Worm (Caenorhabditis elegans): ENCODE results near the gene ets-5.

Gene ets-5

DNA sequence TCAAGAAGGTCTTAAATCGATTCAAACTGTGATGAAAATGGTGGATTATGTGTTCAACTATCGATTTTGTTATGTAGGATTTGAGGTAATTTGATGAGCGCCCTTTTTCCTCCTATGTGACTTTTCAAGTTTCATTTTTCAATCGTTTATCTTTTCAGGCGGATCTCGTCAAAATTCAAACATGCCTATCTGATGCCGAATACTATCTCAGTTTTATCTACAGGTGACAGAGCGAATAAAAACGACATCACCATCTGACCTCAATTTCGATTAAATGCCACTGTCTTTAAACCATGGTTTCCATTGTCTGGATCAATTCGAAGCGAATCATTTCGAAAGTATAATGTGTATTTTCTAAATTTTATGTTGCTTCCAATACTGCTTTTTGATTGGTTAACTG is 22.6 kb downstream of the ets-5 start:
- TF ChIP-seq klf-2 (GFP tag; conservative IDR thresholded peaks at IDR 0.05) = no peak
- TF ChIP-seq T22C8.4 (GFP tag; IDR thresholded peaks at IDR 0.05) = no peak
- TF ChIP-seq cog-1 (tag; optimal IDR thresholded peaks at IDR 0.05) = no peak
- no peak for TF ChIP-seq med-1 (GFP tag; optimal IDR thresholded peaks at IDR 0.05; ENCODE audit: insufficient read depth)
- no peak for TF ChIP-seq tab-1 (GFP tag; IDR thresholded peaks at IDR 0.05)
- TF ChIP-seq ztf-23 (GFP tag; IDR thresholded peaks at IDR 0.05) = no peak
- TF ChIP-seq ref-1 (GFP tag; conservative IDR thresholded peaks at IDR 0.05) = no peak
- no peak for TF ChIP-seq flt-1 (GFP tag; IDR thresholded peaks at IDR 0.05)

DNA sequence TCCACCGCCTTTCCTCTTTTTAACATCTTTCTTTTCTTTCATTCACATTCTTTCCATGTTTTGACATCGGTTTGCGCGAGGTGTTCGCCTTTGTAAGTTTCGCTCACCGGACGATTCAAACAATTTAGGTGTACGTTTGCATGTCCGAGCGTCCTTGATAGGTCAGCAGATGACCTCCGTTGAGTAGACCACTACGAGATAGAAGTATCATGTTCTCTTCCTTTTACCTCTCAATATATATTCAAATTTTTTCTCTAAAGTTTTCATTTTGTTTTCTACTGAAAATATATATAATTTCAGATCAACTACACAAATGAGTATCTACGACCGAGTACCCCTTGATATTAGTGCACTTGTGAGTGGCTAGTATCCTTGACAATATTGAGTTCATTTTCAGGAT is 23.6 kb downstream of the ets-5 start, which contains the start of gene C24H10.3:
TSS of gene C24H10.3 (plus strand) at position 301 of the 400 bp plus-strand sequence.
- no peak for TF ChIP-seq ztf-29 (GFP tag; IDR thresholded peaks at IDR 0.05)
- no peak for TF ChIP-seq tab-1 (GFP tag; IDR thresholded peaks at IDR 0.05)
- TF ChIP-seq cog-1 (tag; optimal IDR thresholded peaks at IDR 0.05) = no peak
- no peak for TF ChIP-seq T22C8.4 (GFP tag; IDR thresholded peaks at IDR 0.05)
- TF ChIP-seq klf-2 (GFP tag; conservative IDR thresholded peaks at IDR 0.05) = no peak
- no peak for TF ChIP-seq med-1 (GFP tag; optimal IDR thresholded peaks at IDR 0.05; ENCODE audit: insufficient read depth)

DNA sequence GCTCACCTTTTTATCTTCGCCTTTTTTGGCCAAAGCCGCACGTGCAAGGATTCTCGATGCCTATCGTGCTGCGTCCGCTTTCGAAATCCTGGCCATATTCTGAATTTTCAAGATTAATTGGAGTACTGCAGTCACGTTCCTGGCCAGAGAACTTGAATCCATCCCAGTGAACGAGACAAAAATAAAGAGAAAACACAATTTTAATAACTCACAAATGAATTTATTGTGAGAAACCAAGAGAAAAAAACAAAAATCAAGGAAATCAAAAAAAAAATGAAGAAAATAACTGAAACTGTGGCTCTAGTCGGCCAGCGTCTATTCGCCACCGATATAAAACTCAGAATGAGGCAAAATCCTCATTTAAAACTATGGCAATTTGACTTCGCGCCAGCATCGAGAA is 25.2 kb downstream of the ets-5 start, which contains the start of gene C24H10.4:
TSS of gene C24H10.4 (minus strand) at position 101 of the 400 bp plus-strand sequence.
- TF ChIP-seq cog-1 (tag; optimal IDR thresholded peaks at IDR 0.05) = no peak
- no peak for TF ChIP-seq ztf-23 (GFP tag; IDR thresholded peaks at IDR 0.05)
- no peak for TF ChIP-seq T22C8.4 (GFP tag; IDR thresholded peaks at IDR 0.05)
- TF ChIP-seq ref-1 (GFP tag; conservative IDR thresholded peaks at IDR 0.05) = no peak
- no peak for TF ChIP-seq klf-2 (GFP tag; conservative IDR thresholded peaks at IDR 0.05)

DNA sequence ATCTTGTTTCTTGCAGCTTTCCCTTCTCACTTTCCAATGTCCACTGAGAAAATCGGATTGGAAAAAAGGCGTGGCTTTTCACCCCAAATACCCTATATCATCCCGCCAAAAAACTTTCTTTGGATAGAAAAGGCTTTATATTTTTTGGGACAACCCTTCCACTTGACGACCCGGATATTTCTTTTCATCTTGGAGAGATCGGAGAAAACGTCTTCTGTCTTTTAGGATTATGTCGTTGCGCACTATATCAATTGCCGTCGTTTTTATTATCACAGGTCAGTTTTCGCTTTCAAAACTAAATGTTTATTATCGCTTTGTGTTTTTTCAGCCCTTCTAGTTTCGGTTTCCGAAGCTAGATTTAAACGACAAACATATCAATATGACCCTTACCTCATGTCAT is 40.4 kb downstream of the ets-5 start, which contains the start of gene Y64H9A.2:
TSS of gene Y64H9A.2 (plus strand) at position 90 of the 400 bp plus-strand sequence.
- TF ChIP-seq klf-2 (GFP tag; conservative IDR thresholded peaks at IDR 0.05) = no peak
- no peak for TF ChIP-seq flt-1 (GFP tag; IDR thresholded peaks at IDR 0.05)
- TF ChIP-seq ztf-23 (GFP tag; IDR thresholded peaks at IDR 0.05) = no peak
- TF ChIP-seq ref-1 (GFP tag; conservative IDR thresholded peaks at IDR 0.05) = no peak
- TF ChIP-seq tab-1 (GFP tag; IDR thresholded peaks at IDR 0.05) = no peak
- no peak for TF ChIP-seq T22C8.4 (GFP tag; IDR thresholded peaks at IDR 0.05)
- no peak for TF ChIP-seq ztf-29 (GFP tag; IDR thresholded peaks at IDR 0.05)

DNA sequence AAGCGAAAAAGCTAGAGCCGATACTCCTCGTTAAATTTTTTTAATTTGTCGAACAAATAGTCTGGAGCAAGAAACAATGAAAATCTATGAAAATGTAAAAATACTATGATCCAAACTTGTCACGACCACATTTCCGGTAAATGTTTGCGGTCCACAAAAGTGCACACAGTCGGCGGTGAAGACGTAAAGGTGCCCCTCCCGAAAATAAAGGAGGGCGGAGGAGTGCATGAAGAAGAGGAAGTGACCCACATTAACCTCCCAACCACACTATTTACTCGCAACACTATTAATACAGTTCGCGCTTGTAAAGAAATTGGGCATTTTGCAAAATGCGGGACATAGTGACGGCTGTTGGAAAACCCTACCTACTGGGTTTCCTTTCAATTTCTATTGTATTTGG is 44.3 kb downstream of the ets-5 start:
- TF ChIP-seq med-1 (GFP tag; optimal IDR thresholded peaks at IDR 0.05; ENCODE audit: insufficient read depth) (no peak), klf-2 (GFP tag; conservative IDR thresholded peaks at IDR 0.05) (no peak), ref-1 (GFP tag; conservative IDR thresholded peaks at IDR 0.05) (no peak), tab-1 (GFP tag; IDR thresholded peaks at IDR 0.05) (no peak), T22C8.4 (GFP tag; IDR thresholded peaks at IDR 0.05) (no peak), ztf-29 (GFP tag; IDR thresholded peaks at IDR 0.05) (no peak), flt-1 (GFP tag; IDR thresholded peaks at IDR 0.05) (no peak), ztf-23 (GFP tag; IDR thresholded peaks at IDR 0.05) (no peak)

DNA sequence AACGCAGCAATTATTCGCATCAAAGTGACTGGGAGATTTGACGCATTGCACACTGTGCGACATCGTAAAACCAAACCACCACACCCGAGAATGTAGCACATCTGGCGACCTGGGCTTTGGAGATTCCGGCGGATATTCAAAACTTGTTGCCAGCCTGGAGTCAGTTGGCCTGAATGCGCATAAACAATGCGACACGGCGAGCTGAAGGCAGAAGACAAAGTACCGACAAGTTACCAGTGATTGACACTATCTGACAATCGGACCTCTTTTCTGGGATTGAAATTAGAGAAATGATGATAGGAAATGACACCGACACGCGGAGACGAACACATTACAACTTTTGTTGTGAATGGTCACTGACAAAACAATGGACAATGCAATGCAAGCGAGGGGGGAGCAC is 45.5 kb downstream of the ets-5 start:
- TF ChIP-seq cog-1 (tag; optimal IDR thresholded peaks at IDR 0.05) = no peak
- no peak for TF ChIP-seq ztf-29 (GFP tag; IDR thresholded peaks at IDR 0.05)
- no peak for TF ChIP-seq ref-1 (GFP tag; conservative IDR thresholded peaks at IDR 0.05)
- no peak for TF ChIP-seq ztf-23 (GFP tag; IDR thresholded peaks at IDR 0.05)
- no peak for TF ChIP-seq flt-1 (GFP tag; IDR thresholded peaks at IDR 0.05)
- no peak for TF ChIP-seq klf-2 (GFP tag; conservative IDR thresholded peaks at IDR 0.05)
- no peak for TF ChIP-seq tab-1 (GFP tag; IDR thresholded peaks at IDR 0.05)
- no peak for TF ChIP-seq T22C8.4 (GFP tag; IDR thresholded peaks at IDR 0.05)
- no peak for TF ChIP-seq med-1 (GFP tag; optimal IDR thresholded peaks at IDR 0.05; ENCODE audit: insufficient read depth)

DNA sequence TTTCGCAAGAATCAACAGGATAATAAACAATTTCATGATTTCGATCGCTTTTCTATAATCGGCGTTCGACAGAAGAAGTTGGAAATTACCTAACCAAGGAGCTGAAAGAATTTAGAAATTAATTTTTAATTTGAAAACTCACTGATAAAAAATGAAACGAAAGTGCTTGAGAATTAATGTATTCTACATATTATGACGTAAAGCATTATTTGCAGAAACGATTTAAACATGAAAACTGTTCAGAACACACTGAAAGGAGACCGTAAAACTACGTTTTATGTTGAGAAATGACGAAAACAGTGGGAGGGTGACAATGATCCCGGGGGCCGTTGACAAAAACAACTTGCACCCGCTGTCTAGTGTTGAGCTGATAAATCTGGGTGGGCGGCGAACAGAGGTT is 46.7 kb downstream of the ets-5 start, which contains the start of gene ZC449.5:
TSS of gene ZC449.5 (minus strand) at position 101 of the 400 bp plus-strand sequence.
- TF ChIP-seq T22C8.4 (GFP tag; IDR thresholded peaks at IDR 0.05) (no peak), med-1 (GFP tag; optimal IDR thresholded peaks at IDR 0.05; ENCODE audit: insufficient read depth) (no peak), tab-1 (GFP tag; IDR thresholded peaks at IDR 0.05) (no peak), klf-2 (GFP tag; conservative IDR thresholded peaks at IDR 0.05) (no peak), ztf-23 (GFP tag; IDR thresholded peaks at IDR 0.05) (no peak), flt-1 (GFP tag; IDR thresholded peaks at IDR 0.05) (no peak), ztf-29 (GFP tag; IDR thresholded peaks at IDR 0.05) (no peak), cog-1 (tag; optimal IDR thresholded peaks at IDR 0.05) (no peak), ref-1 (GFP tag; conservative IDR thresholded peaks at IDR 0.05) (no peak)

DNA sequence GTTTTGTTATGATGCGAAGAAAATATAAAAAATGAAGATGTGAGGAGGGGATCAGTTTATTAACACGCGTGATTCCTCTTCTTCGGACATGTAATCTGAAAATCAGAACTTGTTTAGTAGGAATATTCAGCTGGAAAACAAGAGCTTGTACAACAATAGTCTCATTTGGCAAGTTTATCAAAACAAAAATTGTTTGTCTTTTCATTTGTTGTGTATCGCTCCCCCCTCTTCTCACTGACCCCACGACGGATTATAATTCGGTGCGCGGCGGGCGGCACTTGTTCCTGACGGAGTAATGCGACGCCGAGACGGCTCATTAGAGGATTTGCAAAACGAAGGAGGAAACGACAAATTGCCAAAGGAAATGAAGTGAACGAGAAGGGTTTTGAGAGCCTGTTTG is 50.5 kb downstream of the ets-5 start, which contains the start of gene ZC449.4:
TSS of gene ZC449.4 (minus strand) at position 101 of the 400 bp plus-strand sequence.
- TF ChIP-seq ztf-29 (GFP tag; IDR thresholded peaks at IDR 0.05) (no peak), cog-1 (tag; optimal IDR thresholded peaks at IDR 0.05) (peak; percentile 18)

DNA sequence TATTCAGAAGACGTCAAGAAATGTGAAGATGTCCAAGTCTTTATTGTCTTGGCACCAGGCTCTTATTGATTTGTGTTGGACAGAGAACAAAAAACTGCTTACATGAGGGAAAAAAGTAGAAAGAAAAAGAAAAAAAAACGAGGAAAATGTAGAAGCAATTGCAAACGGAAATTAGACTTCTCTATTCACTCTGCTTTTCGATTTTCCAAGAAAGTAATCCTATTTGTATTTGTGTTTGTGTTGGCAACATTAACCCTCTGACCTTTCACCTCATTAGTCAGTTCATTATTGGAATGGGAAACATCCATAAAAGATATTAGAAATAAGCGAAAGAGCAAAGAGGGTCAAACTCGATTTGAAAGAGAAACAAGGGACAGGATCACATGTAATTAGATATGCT is 52.6 kb downstream of the ets-5 start:
- no peak for TF ChIP-seq flt-1 (GFP tag; IDR thresholded peaks at IDR 0.05)
- TF ChIP-seq cog-1 (tag; optimal IDR thresholded peaks at IDR 0.05) = no peak
- TF ChIP-seq klf-2 (GFP tag; conservative IDR thresholded peaks at IDR 0.05) = no peak
- TF ChIP-seq ref-1 (GFP tag; conservative IDR thresholded peaks at IDR 0.05) = no peak
- no peak for TF ChIP-seq T22C8.4 (GFP tag; IDR thresholded peaks at IDR 0.05)
- no peak for TF ChIP-seq ztf-23 (GFP tag; IDR thresholded peaks at IDR 0.05)
- TF ChIP-seq tab-1 (GFP tag; IDR thresholded peaks at IDR 0.05) = no peak
- no peak for TF ChIP-seq ztf-29 (GFP tag; IDR thresholded peaks at IDR 0.05)
- TF ChIP-seq med-1 (GFP tag; optimal IDR thresholded peaks at IDR 0.05; ENCODE audit: insufficient read depth) = no peak

DNA sequence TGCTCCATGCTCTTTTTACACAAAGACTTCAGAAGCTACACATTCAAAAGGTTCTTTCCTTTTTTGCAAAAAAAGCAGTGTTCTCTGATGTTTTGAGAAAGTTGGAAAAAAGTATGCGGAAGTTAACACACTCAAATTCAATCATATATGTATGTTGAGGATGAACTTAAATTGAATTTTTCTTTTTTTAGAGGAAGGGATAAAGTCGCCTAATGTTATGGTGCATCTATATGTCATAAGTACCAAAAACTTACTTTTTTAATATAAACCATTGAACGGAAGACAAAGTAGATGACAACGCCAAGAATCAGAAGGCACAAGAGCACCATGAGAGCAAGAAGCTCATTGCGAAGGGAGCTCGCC is 55.8 kb downstream of the ets-5 start:
- no peak for TF ChIP-seq ztf-23 (GFP tag; IDR thresholded peaks at IDR 0.05)
- no peak for TF ChIP-seq klf-2 (GFP tag; conservative IDR thresholded peaks at IDR 0.05)
- no peak for TF ChIP-seq T22C8.4 (GFP tag; IDR thresholded peaks at IDR 0.05)
- TF ChIP-seq med-1 (GFP tag; optimal IDR thresholded peaks at IDR 0.05; ENCODE audit: insufficient read depth) = no peak
- TF ChIP-seq flt-1 (GFP tag; IDR thresholded peaks at IDR 0.05) = no peak
- TF ChIP-seq tab-1 (GFP tag; IDR thresholded peaks at IDR 0.05) = no peak
- no peak for TF ChIP-seq cog-1 (tag; optimal IDR thresholded peaks at IDR 0.05)
- TF ChIP-seq ref-1 (GFP tag; conservative IDR thresholded peaks at IDR 0.05) = no peak
- TF ChIP-seq ztf-29 (GFP tag; IDR thresholded peaks at IDR 0.05) = no peak

Measured in whole organism, midembryonic.